Worm (Caenorhabditis elegans): ENCODE measurements around the gene W03C9.5.

The W03C9.5 gene

ce11 chrII:11974048-11974995, 7.0 kb upstream of the W03C9.5 start (continued):
- TF ChIP-seq aly-2 (tag; optimal IDR thresholded peaks at IDR 0.05) = peak; percentile 93
- TF ChIP-seq hpl-2 (GFP tag; optimal IDR thresholded peaks at IDR 0.05) = peak; percentile 38
- TF ChIP-seq lin-39 (tag; optimal IDR thresholded peaks at IDR 0.05) = peak; percentile 24
- no peak for TF ChIP-seq snpc-4 (tag; optimal IDR thresholded peaks at IDR 0.05)
- no peak for TF ChIP-seq unc-86 (tag; optimal IDR thresholded peaks at IDR 0.05)
- TF ChIP-seq alr-1 (tag; optimal IDR thresholded peaks at IDR 0.05; ENCODE audit: borderline replicate concordance) = no peak
- TF ChIP-seq sox-4 (tag; optimal IDR thresholded peaks at IDR 0.05) = no peak
- TF ChIP-seq ceh-8 (GFP tag; optimal IDR thresholded peaks at IDR 0.05) = no peak
- TF ChIP-seq nhr-84 (tag; optimal IDR thresholded peaks at IDR 0.05) = no peak
- no peak for TF ChIP-seq egl-27 (tag; optimal IDR thresholded peaks at IDR 0.05)
- TF ChIP-seq efl-1 (optimal IDR thresholded peaks at IDR 0.05) = peak; percentile 15 to 23
- peak in 1 of 2 experiments; percentile 93 for TF ChIP-seq efl-1 (GFP tag; optimal IDR thresholded peaks at IDR 0.05 in 1 of 2)
- peak; percentile 30 for TF ChIP-seq swsn-7 (tag; optimal IDR thresholded peaks at IDR 0.05)
- peak; percentile 4 for TF ChIP-seq xbp-1 (tag; optimal IDR thresholded peaks at IDR 0.05)
- peak; percentile 34 for TF ChIP-seq fkh-8 (tag; optimal IDR thresholded peaks at IDR 0.05)
- no peak for TF ChIP-seq zag-1 (tag; optimal IDR thresholded peaks at IDR 0.05)
- no peak for TF ChIP-seq isw-1 (GFP tag; IDR thresholded peaks at IDR 0.05)
- no peak for TF ChIP-seq sup-37 (GFP tag; optimal IDR thresholded peaks at IDR 0.05)
- TF ChIP-seq tlp-1 (tag; optimal IDR thresholded peaks at IDR 0.05) = no peak
- TF ChIP-seq nhr-237 (tag; optimal IDR thresholded peaks at IDR 0.05) = no peak
- TF ChIP-seq ceh-88 (GFP tag; IDR thresholded peaks at IDR 0.05) = no peak; the same call in 1 of the 2 replicates
- peak; percentile 18 for TF ChIP-seq dsc-1 (tag; optimal IDR thresholded peaks at IDR 0.05)
- no peak for TF ChIP-seq efl-3 (GFP tag; optimal IDR thresholded peaks at IDR 0.05)
- TF ChIP-seq lin-15B (tag; optimal IDR thresholded peaks at IDR 0.05) = no peak
- TF ChIP-seq elt-2 (tag; optimal IDR thresholded peaks at IDR 0.05) = peak; percentile 37
- TF ChIP-seq Y116A8C.19 (tag; optimal IDR thresholded peaks at IDR 0.05; ENCODE audit: borderline replicate concordance) = no peak
- peak; percentile 81 for TF ChIP-seq nhr-85 (tag)
- no peak for TF ChIP-seq fos-1 (tag; optimal IDR thresholded peaks at IDR 0.05)
- TF ChIP-seq egl-13 (tag; optimal IDR thresholded peaks at IDR 0.05) = no peak
- peak; percentile 3 for TF ChIP-seq zip-4 (GFP tag; optimal IDR thresholded peaks at IDR 0.05)
- TF ChIP-seq nhr-71 (tag; optimal IDR thresholded peaks at IDR 0.05) = peak; percentile 77
- TF ChIP-seq nhr-11 (tag; optimal IDR thresholded peaks at IDR 0.05) = no peak
- TF ChIP-seq lin-13 (GFP tag; optimal IDR thresholded peaks at IDR 0.05) = peak; percentile 22
- no peak for TF ChIP-seq ets-5 (GFP tag; IDR thresholded peaks at IDR 0.05)
- no peak for TF ChIP-seq ces-1 (GFP tag; optimal IDR thresholded peaks at IDR 0.05)
- TF ChIP-seq lir-3 (tag; optimal IDR thresholded peaks at IDR 0.05; ENCODE audit: poor library complexity) = peak; percentile 26
- no peak for TF ChIP-seq lin-14 (GFP tag; optimal IDR thresholded peaks at IDR 0.05)
- TF ChIP-seq rnt-1 (tag; optimal IDR thresholded peaks at IDR 0.05) = peak; percentile 36
- TF ChIP-seq elt-3 (tag; optimal IDR thresholded peaks at IDR 0.05) = no peak
- TF ChIP-seq grh-1 (GFP tag; IDR thresholded peaks at IDR 0.05) = no peak; the same call in 1 of the 2 replicates
- peak; percentile 41 for TF ChIP-seq nhr-47 (tag; optimal IDR thresholded peaks at IDR 0.05)
- TF ChIP-seq pag-3 (tag; optimal IDR thresholded peaks at IDR 0.05; ENCODE audit: borderline replicate concordance, insufficient read depth) = no peak
- TF ChIP-seq pqm-1 (tag; optimal IDR thresholded peaks at IDR 0.05) = no peak

All from whole organism, L1 larva.